Worm (Caenorhabditis elegans) whole organism, early embryonic: ENCODE measurements around the gene cdc-48.1.

ENCODE experiments used
- F13C5.2 ChIP-seq: sonication (generic microtip); optimal IDR thresholded peaks from 2 replicates; lab custom pipeline; 2017; ENCODE audit warnings: mild to moderate bottlenecking, missing genetic modification characterization, inconsistent platforms, missing compliant biosample characterization
- aly-1 ChIP-seq: sonication (generic microtip); optimal IDR thresholded peaks from 2 replicates; lab custom pipeline; 2016; ENCODE audit warnings: missing genetic modification characterization, missing compliant biosample characterization
- ama-1 ChIP-seq: fragments of 150-350 bp; optimal IDR thresholded peaks from 2 replicates; lab custom pipeline; 2014
- ceh-13 ChIP-seq: fragments of 200-800 bp; sonication (Bioruptor generic); optimal IDR thresholded peaks from 2 replicates; lab custom pipeline; 2018; ENCODE audit warnings: mild to moderate bottlenecking, missing genetic modification characterization, missing compliant biosample characterization
- ets-7 ChIP-seq: sonication (generic microtip); optimal IDR thresholded peaks from 2 replicates; lab custom pipeline; 2016; ENCODE audit warnings: missing genotype, missing genetic modification characterization, missing compliant biosample characterization
- flt-1 ChIP-seq: fragments of 200-800 bp; sonication (Bioruptor generic); IDR thresholded peaks from 2 replicates; pipeline ENCODE4 v1.3.6; 2022; ENCODE audit warnings: missing genetic modification characterization, missing compliant biosample characterization
- sea-1 ChIP-seq: fragments of 200-800 bp; sonication (Bioruptor generic); conservative IDR thresholded peaks from 2 replicates; pipeline ENCODE4 v1.3.6; 2022; ENCODE audit warnings: missing genetic modification characterization, missing compliant biosample characterization

- TF ChIP-seq ama-1 (lab: Kevin White, UChicago): no peak
- TF ChIP-seq flt-1: no peak
- TF ChIP-seq sea-1 (GFP tag; lab: Robert Waterston, UW): no peak
- TF ChIP-seq aly-1: no peak
- TF ChIP-seq F13C5.2 (tag; lab: Kevin White, UChicago): no peak
- no peak for TF ChIP-seq ets-7 (tag; lab: Kevin White, UChicago)
- TF ChIP-seq ceh-13 (GFP tag; lab: Kevin White, UChicago): no peak
Observed at ce11 chrII:10582318-10582717, 19.1 kb upstream of the cdc-48.1 start, which contains the start of gene mrps-22.
